Worm (Caenorhabditis elegans): ENCODE results near the gene ZK262.9.

DNA sequence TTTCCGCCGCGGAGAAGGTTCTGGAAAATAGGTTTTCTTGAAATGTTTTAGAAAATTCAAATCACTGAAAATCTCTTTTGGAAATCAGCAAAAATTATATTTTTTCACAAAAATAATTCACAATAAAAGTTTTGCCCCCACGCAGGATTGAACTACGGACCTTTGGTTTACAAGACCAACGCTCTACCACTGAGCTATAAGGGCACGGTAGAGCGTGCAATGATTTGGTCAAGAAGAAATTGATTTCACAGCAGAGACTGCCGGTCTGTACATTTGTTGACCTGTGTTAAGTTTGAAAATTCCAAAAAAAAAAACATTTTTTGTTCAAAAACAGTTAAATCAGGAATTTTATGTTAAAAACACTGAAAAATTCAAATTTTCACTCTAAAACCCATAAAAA is 27.2 kb upstream of the ZK262.9 start:
- TF ChIP-seq sox-4 (tag; optimal IDR thresholded peaks at IDR 0.05) = no peak
- no peak for TF ChIP-seq alr-1 (tag; optimal IDR thresholded peaks at IDR 0.05; ENCODE audit: borderline replicate concordance)
- TF ChIP-seq nhr-237 (tag; optimal IDR thresholded peaks at IDR 0.05) = no peak
- no peak for TF ChIP-seq lin-13 (GFP tag; optimal IDR thresholded peaks at IDR 0.05)
- no peak for TF ChIP-seq lsy-2 (tag; optimal IDR thresholded peaks at IDR 0.05)
- no peak for TF ChIP-seq xbp-1 (tag; optimal IDR thresholded peaks at IDR 0.05)

Data from whole organism, L1 larva.